Worm (Caenorhabditis elegans) whole organism, L2 larva: Measurements from ENCODE around the gene W03D2.9.

Source experiments
- C34F6.9 ChIP-seq: fragments of 150-350 bp; optimal IDR thresholded peaks from 2 replicates; lab custom pipeline; 2014; ENCODE audit warnings: missing biosample characterization, missing genetic modification characterization
- F13H6.1 ChIP-seq: sonication (generic microtip); optimal IDR thresholded peaks from 2 replicates; lab custom pipeline; 2016; ENCODE audit warnings: missing genetic modification characterization, missing compliant biosample characterization
- Y55F3AM.14 ChIP-seq: fragments of 200-800 bp; sonication (Bioruptor generic); optimal IDR thresholded peaks from 2 replicates; lab custom pipeline; 2018; ENCODE audit warnings: mild to moderate bottlenecking, missing genetic modification characterization, missing compliant biosample characterization
- ZK546.5 ChIP-seq: sonication (generic microtip); optimal IDR thresholded peaks from 2 replicates; lab custom pipeline; 2017; ENCODE audit warnings: missing biosample characterization, missing genetic modification characterization
- alr-1 ChIP-seq: fragments of 150-350 bp; optimal IDR thresholded peaks from 2 replicates; lab custom pipeline; 2014; ENCODE audit warnings: missing biosample characterization, missing genetic modification characterization
- aly-2 ChIP-seq: fragments of 150-350 bp; optimal IDR thresholded peaks from 2 replicates; lab custom pipeline; 2014; ENCODE audit warnings: missing biosample characterization, missing genetic modification characterization
- blmp-1 ChIP-seq: sonication (generic microtip); optimal IDR thresholded peaks from 2 replicates; lab custom pipeline; 2017; ENCODE audit warnings: missing genetic modification characterization, mild to moderate bottlenecking, missing compliant biosample characterization, antibody characterized with exemption, moderate library complexity; ENCODE audit not compliant: insufficient read depth
- ceh-16 ChIP-seq: fragments of 150-350 bp; optimal IDR thresholded peaks from 2 replicates; lab custom pipeline; 2014; ENCODE audit warnings: missing biosample characterization, missing genetic modification characterization
- ceh-82 ChIP-seq: fragments of 150-350 bp; optimal IDR thresholded peaks from 2 replicates; lab custom pipeline; 2014; ENCODE audit warnings: missing biosample characterization, missing genetic modification characterization
- dmd-4 ChIP-seq: sonication (generic microtip); optimal IDR thresholded peaks from 2 replicates; lab custom pipeline; 2017; ENCODE audit warnings: missing biosample characterization, missing genetic modification characterization
- egl-27 ChIP-seq: sonication (generic microtip); optimal IDR thresholded peaks from 3 replicates; lab custom pipeline; 2017; ENCODE audit warnings: missing biosample characterization, missing genetic modification reagents, missing genetic modification characterization
- fos-1 ChIP-seq: fragments of 150-350 bp; optimal IDR thresholded peaks from 2 replicates; lab custom pipeline; 2014; ENCODE audit warnings: missing biosample characterization, missing genetic modification characterization
- gmeb-1 ChIP-seq: fragments of 150-350 bp; optimal IDR thresholded peaks from 2 replicates; lab custom pipeline; 2014; ENCODE audit warnings: missing biosample characterization, missing genetic modification characterization
- lin-11 ChIP-seq: fragments of 150-350 bp; sonication (generic microtip); optimal IDR thresholded peaks from 2 replicates; lab custom pipeline; 2014; ENCODE audit warnings: missing biosample characterization, missing genetic modification characterization, inconsistent platforms, mixed read lengths
- lsy-2 ChIP-seq, 2 experiments: fragments of 150-350 bp in 1 of 2; sonication (generic microtip) in 1 of 2; optimal IDR thresholded peaks; 2 replicates each; lab custom pipeline; 2014 to 2017; ENCODE audit warnings: missing biosample characterization in 2 of 2, missing genetic modification characterization in 2 of 2
- mab-5 ChIP-seq: fragments of 150-350 bp; optimal IDR thresholded peaks from 2 replicates; lab custom pipeline; 2014; ENCODE audit warnings: missing biosample characterization, missing genetic modification characterization
- mbf-1 ChIP-seq: sonication (generic microtip); optimal IDR thresholded peaks from 2 replicates; lab custom pipeline; 2017; ENCODE audit warnings: missing biosample characterization, missing genetic modification characterization
- nhr-10 ChIP-seq: sonication (generic microtip); optimal IDR thresholded peaks from 2 replicates; lab custom pipeline; 2017; ENCODE audit warnings: missing biosample characterization, missing genetic modification characterization
- nhr-21 ChIP-seq: fragments of 150-350 bp; optimal IDR thresholded peaks from 2 replicates; lab custom pipeline; 2014; ENCODE audit warnings: missing biosample characterization, missing genetic modification characterization
- nhr-25 ChIP-seq: fragments of 150-350 bp; sonication (generic microtip); optimal IDR thresholded peaks from 3 replicates; lab custom pipeline; 2014; ENCODE audit warnings: missing biosample characterization, missing genetic modification characterization
- peb-1 ChIP-seq: fragments of 150-350 bp; optimal IDR thresholded peaks from 2 replicates; lab custom pipeline; 2014; ENCODE audit warnings: missing biosample characterization, missing genetic modification characterization
- sem-4 ChIP-seq: fragments of 150-350 bp; optimal IDR thresholded peaks from 2 replicates; lab custom pipeline; 2014; ENCODE audit warnings: missing biosample characterization, missing genetic modification reagents, missing genetic modification characterization
- skn-1 ChIP-seq: sonication (generic microtip); optimal IDR thresholded peaks from 2 replicates; lab custom pipeline; 2017; ENCODE audit warnings: missing biosample characterization, missing genetic modification characterization
- sma-9 ChIP-seq, 2 experiments: fragments of 150-350 bp in 1 of 2; sonication (generic microtip) in 1 of 2; optimal IDR thresholded peaks; 2 replicates each; lab custom pipeline; 2014 to 2016; ENCODE audit warnings: missing genetic modification characterization in 2 of 2, mild to moderate bottlenecking in 1 of 2, missing biosample characterization in 1 of 2, missing compliant biosample characterization in 1 of 2, missing genetic modification reagents in 1 of 2, moderate library complexity in 1 of 2
- snpc-4 ChIP-seq: fragments of 150-350 bp; optimal IDR thresholded peaks from 2 replicates; lab custom pipeline; 2014; ENCODE audit warnings: missing biosample characterization, missing genetic modification characterization
- unc-39 ChIP-seq: fragments of 150-350 bp; optimal IDR thresholded peaks from 2 replicates; lab custom pipeline; 2014; ENCODE audit warnings: missing biosample characterization, missing genetic modification characterization
- unc-55 ChIP-seq: fragments of 150-350 bp; sonication (generic microtip); optimal IDR thresholded peaks from 3 replicates; lab custom pipeline; 2014; ENCODE audit warnings: missing biosample characterization, missing genetic modification reagents, missing genetic modification characterization
- unc-62 ChIP-seq: fragments of 150-350 bp; optimal IDR thresholded peaks from 2 replicates; lab custom pipeline; 2014; ENCODE audit warnings: missing biosample characterization, missing genetic modification reagents, missing genetic modification characterization
- zag-1 ChIP-seq: fragments of 150-350 bp; optimal IDR thresholded peaks from 2 replicates; lab custom pipeline; 2014; ENCODE audit warnings: missing biosample characterization, missing genetic modification characterization
- ztf-1 ChIP-seq: fragments of 200-800 bp; sonication (Bioruptor generic); conservative IDR thresholded peaks from 2 replicates; pipeline ENCODE4 v1.3.6; 2022; ENCODE audit warnings: missing genetic modification characterization, missing compliant biosample characterization
- ztf-11 ChIP-seq: sonication (generic microtip); optimal IDR thresholded peaks from 2 replicates; lab custom pipeline; 2017; ENCODE audit warnings: missing biosample characterization, missing genetic modification characterization

The W03D2.9 gene

DNA sequence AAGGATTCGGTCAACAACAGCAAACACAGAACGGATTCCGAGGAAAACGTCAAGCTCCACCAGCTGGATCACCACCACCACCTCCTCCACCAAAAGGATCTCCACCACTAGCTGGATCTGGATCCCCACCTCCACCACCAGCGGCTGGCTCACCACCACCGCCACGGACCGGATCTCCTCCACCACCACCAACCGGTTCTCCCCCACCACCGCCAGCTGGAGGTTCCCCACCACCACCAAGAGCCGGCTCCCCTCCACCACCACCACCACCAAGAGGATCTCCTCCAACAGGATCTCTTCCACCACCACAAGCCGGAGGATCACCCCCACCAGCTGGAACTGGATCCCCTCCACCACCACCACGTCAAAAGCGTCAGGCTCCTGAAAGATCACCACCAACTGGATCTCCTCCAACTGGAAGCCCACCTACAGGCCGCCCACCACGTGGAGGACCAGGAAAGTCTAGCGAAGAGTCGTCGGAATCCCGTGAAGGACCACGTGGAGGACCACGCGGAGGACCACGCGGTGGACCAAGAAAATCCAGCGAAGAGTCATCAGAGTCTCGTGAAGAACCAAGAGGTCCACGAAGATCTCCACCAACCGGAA, 2.3 kb upstream of the W03D2.9 start:
- TF ChIP-seq skn-1 (tag; lab: Kevin White, UChicago): no peak
- TF ChIP-seq dmd-4 (tag; lab: Kevin White, UChicago): no peak
- TF ChIP-seq peb-1: no peak
- TF ChIP-seq sem-4 (tag; lab: Kevin White, UChicago): no peak
- TF ChIP-seq zag-1 (tag; lab: Kevin White, UChicago): no peak
- TF ChIP-seq mbf-1: no peak
- TF ChIP-seq blmp-1 (tag; lab: Kevin White, UChicago): no peak
- TF ChIP-seq ztf-11: no peak
- no peak for TF ChIP-seq unc-39 (tag; lab: Kevin White, UChicago)
- no peak for TF ChIP-seq nhr-25 (tag; lab: Kevin White, UChicago)
- TF ChIP-seq, all 48 proteins: peak for 0

- TF ChIP-seq unc-39 (tag; lab: Kevin White, UChicago) (no peak), lin-11 (tag; lab: Kevin White, UChicago) (no peak), alr-1 (tag; lab: Kevin White, UChicago) (no peak), nhr-10 (tag; lab: Kevin White, UChicago) (no peak), C34F6.9 (tag; lab: Kevin White, UChicago) (no peak), sem-4 (tag; lab: Kevin White, UChicago) (no peak), nhr-25 (tag; lab: Kevin White, UChicago) (no peak)
- TF ChIP-seq, all 48 proteins: peak for 0
Observed at ce11 chrIV:4072027-4072426, 2.5 kb downstream of the W03D2.9 start, which contains the start of gene pqn-75. TSS of gene pqn-75 (plus strand) at chrIV:4072327.

ce11 chrIV:4070810-4071209, 3.7 kb downstream of the W03D2.9 start:
- TF ChIP-seq blmp-1 (tag; lab: Kevin White, UChicago) (no peak), F13H6.1 (tag; lab: Kevin White, UChicago) (no peak), ceh-16 (no peak), snpc-4 (tag; lab: Kevin White, UChicago) (no peak), ztf-1 (GFP tag; lab: Robert Waterston, UW) (no peak), nhr-21 (tag; lab: Kevin White, UChicago) (no peak), Y55F3AM.14 (GFP tag; lab: Kevin White, UChicago) (no peak), C34F6.9 (tag; lab: Kevin White, UChicago) (no peak), lin-11 (tag; lab: Kevin White, UChicago) (no peak), nhr-10 (tag; lab: Kevin White, UChicago) (no peak), zag-1 (tag; lab: Kevin White, UChicago) (no peak), ZK546.5 (tag; lab: Kevin White, UChicago) (no peak), gmeb-1 (tag; lab: Kevin White, UChicago) (no peak), fos-1 (tag; lab: Kevin White, UChicago) (no peak), lsy-2 (tag; optimal IDR thresholded peaks at IDR 0.05; lab: Kevin White, UChicago) (no peak), mab-5 (no peak), aly-2 (tag; lab: Kevin White, UChicago) (no peak)
- TF ChIP-seq, all 48 proteins: peak for 0

DNA sequence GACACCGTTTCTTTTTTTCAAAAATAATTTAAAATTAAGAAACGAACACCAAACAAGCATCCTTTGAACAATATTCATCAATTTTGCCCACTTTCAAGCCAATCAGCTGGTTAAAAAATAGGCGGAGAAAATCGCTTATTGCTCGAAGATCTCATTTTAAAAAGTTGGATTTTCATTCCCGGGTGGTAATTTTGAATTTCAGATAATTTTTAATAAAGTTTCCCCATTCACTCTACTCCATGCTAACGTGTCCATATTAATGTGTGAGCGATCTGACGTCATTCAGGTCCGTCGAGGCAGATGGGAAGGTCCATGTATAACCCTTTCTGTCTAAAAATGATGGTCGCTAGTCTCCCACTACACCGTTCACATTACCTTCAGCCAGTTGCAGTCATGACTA, 6.0 kb downstream of the W03D2.9 start, which contains the start of gene fbxb-55:
TSS of gene fbxb-55 (plus strand) at position 301 of the 400 bp plus-strand sequence.
- TF ChIP-seq blmp-1 (tag; lab: Kevin White, UChicago) (no peak), sem-4 (tag; lab: Kevin White, UChicago) (no peak), sma-9 (GFP tag; optimal IDR thresholded peaks at IDR 0.05; lab: Kevin White, UChicago) (no peak), sma-9 (tag; optimal IDR thresholded peaks at IDR 0.05; lab: Kevin White, UChicago) (no peak), unc-62 (no peak), ztf-1 (GFP tag; lab: Robert Waterston, UW) (no peak), ceh-82 (tag; lab: Kevin White, UChicago) (no peak), nhr-25 (tag; lab: Kevin White, UChicago) (no peak), nhr-21 (tag; lab: Kevin White, UChicago) (no peak), lin-11 (tag; lab: Kevin White, UChicago) (no peak), Y55F3AM.14 (GFP tag; lab: Kevin White, UChicago) (no peak), nhr-10 (tag; lab: Kevin White, UChicago) (no peak), ceh-16 (no peak), egl-27 (tag; lab: Kevin White, UChicago) (no peak), C34F6.9 (tag; lab: Kevin White, UChicago) (no peak), zag-1 (tag; lab: Kevin White, UChicago) (no peak), mbf-1 (no peak), unc-55 (no peak)
